Worm (Caenorhabditis elegans) whole organism, late embryonic: Measurements from ENCODE around the gene F07H5.10.

Experiments
- ama-1 ChIP-seq: fragments of 150-350 bp; optimal IDR thresholded peaks from 2 replicates; lab custom pipeline; 2014
- dmd-4 ChIP-seq: sonication (generic microtip); optimal IDR thresholded peaks from 2 replicates; lab custom pipeline; 2016; ENCODE audit warnings: borderline replicate concordance, missing genetic modification characterization, missing compliant biosample characterization
- elt-2 ChIP-seq: sonication (generic microtip); optimal IDR thresholded peaks from 2 replicates; lab custom pipeline; 2016; ENCODE audit warnings: missing genetic modification reagents, missing genetic modification characterization, missing compliant biosample characterization
- elt-4 ChIP-seq: sonication (generic microtip); optimal IDR thresholded peaks from 2 replicates; lab custom pipeline; 2016; ENCODE audit warnings: missing genetic modification characterization, missing compliant biosample characterization
- sox-2 ChIP-seq: fragments of 200-800 bp; sonication (Bioruptor generic); IDR thresholded peaks from 2 replicates; pipeline ENCODE4 v1.3.6; 2022; ENCODE audit warnings: missing genetic modification reagents, missing genetic modification characterization, missing compliant biosample characterization

ce11 chrII:8808482-8808881 lies at the start of gene F07H5.10:
- no peak for TF ChIP-seq ama-1
- no peak for TF ChIP-seq elt-4 (tag; lab: Kevin White, UChicago)
- TF ChIP-seq elt-2 (tag; lab: Kevin White, UChicago) = no peak
- TF ChIP-seq dmd-4 (tag; lab: Kevin White, UChicago) = no peak
- no peak for TF ChIP-seq sox-2 (GFP tag; lab: Robert Waterston, UW)
